Worm (Caenorhabditis elegans) whole organism, mixed stage, embryonic: ENCODE results near the gene mfsd-13.2.

Experiments used
- blmp-1 ChIP-seq: fragments of 150-350 bp; optimal IDR thresholded peaks from 2 replicates; lab custom pipeline; 2014; ENCODE audit warnings: missing biosample characterization, missing genetic modification characterization
- elt-3 ChIP-seq: fragments of 150-350 bp; optimal IDR thresholded peaks from 2 replicates; lab custom pipeline; 2014; ENCODE audit warnings: missing biosample characterization, missing genetic modification characterization
- mls-2 ChIP-seq: sonication (generic microtip); optimal IDR thresholded peaks from 2 replicates; lab custom pipeline; 2016; ENCODE audit warnings: mild to moderate bottlenecking, missing genetic modification characterization, moderate library complexity, missing compliant biosample characterization
- nhr-237 ChIP-seq: fragments of 150-350 bp; optimal IDR thresholded peaks from 2 replicates; lab custom pipeline; 2014; ENCODE audit warnings: missing biosample characterization, missing genetic modification characterization
- snpc-4 ChIP-seq: fragments of 150-350 bp; optimal IDR thresholded peaks from 2 replicates; lab custom pipeline; 2014; ENCODE audit warnings: missing biosample characterization, missing genetic modification characterization
- tbx-8 ChIP-seq: fragments of 200-800 bp; sonication (Bioruptor generic); optimal IDR thresholded peaks from 2 replicates; lab custom pipeline; 2018; ENCODE audit warnings: mild to moderate bottlenecking, missing genetic modification characterization, moderate library complexity, missing compliant biosample characterization

DNA sequence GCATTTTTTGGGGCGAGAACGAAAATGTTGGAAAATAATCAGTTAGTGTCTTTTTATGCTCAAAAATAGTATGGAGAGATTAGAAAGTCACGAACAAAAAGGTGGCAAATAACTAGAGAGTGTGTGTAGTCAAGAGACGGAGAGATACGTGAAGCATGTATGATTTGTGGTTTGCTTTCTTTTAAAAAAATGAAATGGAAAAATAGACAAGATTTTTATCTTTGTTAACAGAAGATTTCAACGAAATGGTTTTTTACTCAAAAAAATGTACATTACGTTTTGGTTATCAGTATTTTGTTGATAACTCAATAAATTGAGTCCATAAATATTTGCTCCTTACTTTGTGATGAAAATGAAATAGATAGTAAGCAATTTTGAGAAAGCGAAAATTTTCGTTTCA lies 42.5 kb upstream of the mfsd-13.2 start, which contains the start of gene dhs-7:
- TF ChIP-seq nhr-237 (no peak), snpc-4 (tag; lab: Kevin White, UChicago) (no peak), blmp-1 (tag; lab: Kevin White, UChicago) (no peak), tbx-8 (GFP tag; lab: Kevin White, UChicago) (no peak), elt-3 (tag; lab: Kevin White, UChicago) (no peak), mls-2 (tag; lab: Kevin White, UChicago) (no peak)
